Worm (Caenorhabditis elegans) whole organism, late embryonic: ENCODE results near the gene cyp-35B3.

Source experiments
- C08G9.2 ChIP-seq: sonication (generic microtip); optimal IDR thresholded peaks from 2 replicates; lab custom pipeline; 2016; ENCODE audit warnings: mild to moderate bottlenecking, missing genetic modification characterization, moderate library complexity, missing compliant biosample characterization
- che-1 ChIP-seq: sonication (generic microtip); optimal IDR thresholded peaks from 2 replicates; lab custom pipeline; 2016; ENCODE audit warnings: mild to moderate bottlenecking, missing genetic modification characterization, missing compliant biosample characterization
- elt-2 ChIP-seq: sonication (generic microtip); optimal IDR thresholded peaks from 2 replicates; lab custom pipeline; 2016; ENCODE audit warnings: missing genetic modification reagents, missing genetic modification characterization, missing compliant biosample characterization
- ets-4 ChIP-seq: sonication (generic microtip); optimal IDR thresholded peaks from 2 replicates; lab custom pipeline; 2016; ENCODE audit warnings: missing genetic modification characterization, missing compliant biosample characterization
- hlh-30 ChIP-seq: sonication (generic microtip); optimal IDR thresholded peaks from 2 replicates; lab custom pipeline; 2017; ENCODE audit warnings: antibody characterized with exemption, missing genetic modification characterization, missing compliant biosample characterization; ENCODE audit not compliant: insufficient read depth
- hlh-8 ChIP-seq: sonication (generic microtip); optimal IDR thresholded peaks from 2 replicates; lab custom pipeline; 2016; ENCODE audit warnings: missing genotype, missing genetic modification characterization, missing compliant biosample characterization
- pha-4 ChIP-seq: fragments of 150-350 bp; optimal IDR thresholded peaks from 2 replicates; lab custom pipeline; 2018; ENCODE audit warnings: missing biosample characterization, missing genetic modification reagents, missing genetic modification characterization
- sox-4 ChIP-seq: sonication (generic microtip); optimal IDR thresholded peaks from 2 replicates; lab custom pipeline; 2017; ENCODE audit warnings: mild to moderate bottlenecking, missing genetic modification characterization, inconsistent platforms, missing compliant biosample characterization

- TF ChIP-seq ets-4 (no peak), elt-2 (no peak), C08G9.2 (no peak), pha-4 (tag; lab: Kevin White, UChicago) (no peak), hlh-30 (tag; lab: Kevin White, UChicago) (no peak), che-1 (tag; lab: Kevin White, UChicago) (no peak), hlh-8 (tag; lab: Kevin White, UChicago) (no peak), sox-4 (no peak)
Measured at ce11 chrV:3974361-3974760, 29.2 kb downstream of the cyp-35B3 start, which contains the start of gene str-82.
